Worm (Caenorhabditis elegans): ENCODE results near the gene T01C3.2.

DNA sequence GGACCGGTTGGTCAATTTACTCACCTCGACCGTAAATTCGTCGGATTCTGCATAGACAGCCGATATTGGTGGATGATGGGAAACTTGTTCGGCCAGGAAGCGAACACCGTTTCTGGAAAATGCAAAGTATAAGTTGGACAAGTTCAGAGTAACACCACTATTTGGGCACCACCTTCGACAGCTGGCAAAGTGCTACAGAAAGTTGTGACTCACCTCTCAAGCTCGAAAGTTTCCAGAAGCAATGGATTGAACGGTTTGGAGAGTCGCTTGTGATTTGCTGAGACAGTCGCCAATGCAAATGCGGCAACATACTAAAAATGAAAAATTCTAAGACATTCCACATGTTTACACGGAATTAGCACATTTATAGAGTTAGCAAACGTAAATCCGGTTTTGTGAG is 22.4 kb downstream of the T01C3.2 start:
- TF ChIP-seq ztf-3 (GFP tag; optimal IDR thresholded peaks at IDR 0.05) (no peak), nhr-120 (GFP tag; IDR thresholded peaks at IDR 0.05) (no peak), F33H1.4 (GFP tag; IDR thresholded peaks at IDR 0.05) (no peak), bed-1 (GFP tag; IDR thresholded peaks at IDR 0.05) (no peak), hmg-1.2 (GFP tag; IDR thresholded peaks at IDR 0.05) (no peak), madf-6 (GFP tag; IDR thresholded peaks at IDR 0.05) (no peak), lsy-27 (tag; optimal IDR thresholded peaks at IDR 0.05; ENCODE audit: borderline replicate concordance, insufficient read depth) (no peak), snpc-1.3 (tag; optimal IDR thresholded peaks at IDR 0.05; ENCODE audit: insufficient read depth) (no peak)

Measured in whole organism, young adult.